Worm (Caenorhabditis elegans): ENCODE measurements around the gene ctl-1.

DNA sequence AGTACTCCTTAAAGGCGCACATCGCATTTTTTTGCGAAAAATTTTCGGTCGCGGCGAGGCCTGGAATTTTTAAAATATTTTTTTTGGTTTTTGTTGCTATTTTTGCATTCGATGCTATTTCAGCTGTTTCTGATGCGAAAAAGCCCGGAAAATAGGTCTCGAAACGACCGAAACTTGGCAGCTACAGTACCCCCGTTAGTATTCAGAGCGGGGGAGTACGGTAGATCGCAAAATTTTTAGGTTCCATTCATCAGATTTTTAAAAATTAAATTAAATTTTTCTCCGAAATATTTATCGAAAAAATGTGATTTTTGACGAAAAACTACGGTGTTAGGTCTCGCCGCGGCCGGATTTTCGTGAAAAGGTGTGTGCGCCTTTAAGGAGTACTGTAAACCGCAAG is 50.2 kb downstream of the ctl-1 start:
- TF ChIP-seq unc-62 (GFP tag; optimal IDR thresholded peaks at IDR 0.05) (no peak), Y56A3A.18 (GFP tag; IDR thresholded peaks at IDR 0.05) (no peak), egrh-3 (GFP tag; IDR thresholded peaks at IDR 0.05) (no peak), somi-1 (GFP tag; optimal IDR thresholded peaks at IDR 0.05) (no peak), nhr-179 (tag; optimal IDR thresholded peaks at IDR 0.05) (no peak), chd-7 (tag; optimal IDR thresholded peaks at IDR 0.05) (no peak), nfya-1 (tag; optimal IDR thresholded peaks at IDR 0.05; ENCODE audit: borderline replicate concordance, insufficient read depth) (no peak), lin-40 (tag; optimal IDR thresholded peaks at IDR 0.05) (no peak), mel-28 (tag; optimal IDR thresholded peaks at IDR 0.05; ENCODE audit: borderline replicate concordance) (peak; percentile 26), F49E8.2 (tag; optimal IDR thresholded peaks at IDR 0.05; ENCODE audit: insufficient read depth) (no peak), efl-1 (GFP tag; optimal IDR thresholded peaks at IDR 0.05) (no peak), ama-1 (optimal IDR thresholded peaks at IDR 0.05) (no peak), ama-1 (GFP tag; optimal IDR thresholded peaks at IDR 0.05) (no peak)
